Fruit fly (Drosophila melanogaster) whole organism, embryonic: ENCODE data around the gene ATPsyngamma.

Experiments
- Atf6 ChIP-seq: fragments of 200-800 bp; sonication (Bioruptor generic); IDR thresholded peaks from 2 replicates; pipeline ENCODE4 v1.3.6; 2022; ENCODE audit warnings: missing biosample characterization, missing genetic modification characterization
- BtbVII ChIP-seq: fragments of 200-800 bp; sonication (Bioruptor generic); optimal IDR thresholded peaks from 3 replicates; lab custom pipeline; 2017; ENCODE audit warnings: missing biosample characterization, mild to moderate bottlenecking, missing genetic modification characterization
- CG10209 ChIP-seq: fragments of 200-800 bp; sonication (Bioruptor generic); optimal IDR thresholded peaks from 3 replicates; lab custom pipeline; 2017; ENCODE audit warnings: missing biosample characterization, mild to moderate bottlenecking, missing genetic modification characterization, missing genetic modification reagents
- CG10431 ChIP-seq: fragments of 200-800 bp; sonication (Bioruptor generic); optimal IDR thresholded peaks from 3 replicates; lab custom pipeline; 2018; ENCODE audit warnings: missing biosample characterization, mild to moderate bottlenecking, missing genetic modification characterization
- CG13287 ChIP-seq: fragments of 200-800 bp; sonication (Bioruptor generic); IDR thresholded peaks from 2 replicates; pipeline ENCODE4 v1.3.6; 2022; ENCODE audit warnings: missing biosample characterization, missing genetic modification characterization; ENCODE audit not compliant: partially characterized antibody
- CG14710 ChIP-seq: fragments of 200-800 bp; sonication (Bioruptor generic); optimal IDR thresholded peaks from 3 replicates; lab custom pipeline; 2019; ENCODE audit warnings: missing biosample characterization, mild to moderate bottlenecking, missing genetic modification characterization, moderate library complexity
- CG14860 ChIP-seq: fragments of 200-800 bp; sonication (Bioruptor generic); IDR thresholded peaks from 3 replicates; pipeline ENCODE4 v1.3.6; 2022; ENCODE audit warnings: missing biosample characterization, missing genetic modification characterization; ENCODE audit not compliant: partially characterized antibody
- CG15601 ChIP-seq: fragments of 200-800 bp; sonication (Bioruptor generic); optimal IDR thresholded peaks from 3 replicates; lab custom pipeline; 2019; ENCODE audit warnings: missing biosample characterization, mild to moderate bottlenecking, missing genetic modification characterization, moderate library complexity
- CG16815 ChIP-seq: fragments of 200-800 bp; sonication (Bioruptor generic); optimal IDR thresholded peaks from 3 replicates; lab custom pipeline; 2017; ENCODE audit warnings: missing biosample characterization, mild to moderate bottlenecking, missing genetic modification characterization
- CG16863 ChIP-seq: fragments of 200-800 bp; sonication (Bioruptor generic); optimal IDR thresholded peaks from 3 replicates; lab custom pipeline; 2016; ENCODE audit warnings: missing biosample characterization, missing genetic modification characterization
- CG17385 ChIP-seq: fragments of 200-800 bp; sonication (Bioruptor generic); optimal IDR thresholded peaks from 3 replicates; lab custom pipeline; 2018; ENCODE audit warnings: missing biosample characterization, mild to moderate bottlenecking, missing genetic modification characterization
- CG18011 ChIP-seq: fragments of 200-800 bp; sonication (Bioruptor generic); optimal IDR thresholded peaks from 2 replicates; lab custom pipeline; 2017; ENCODE audit warnings: missing biosample characterization, missing genetic modification characterization, mild to moderate bottlenecking, moderate library complexity, missing genotype
- CG18599 ChIP-seq: fragments of 200-800 bp; sonication (Bioruptor generic); optimal IDR thresholded peaks from 3 replicates; lab custom pipeline; 2017; ENCODE audit warnings: missing biosample characterization, missing genetic modification characterization, mild to moderate bottlenecking, moderate library complexity, missing genetic modification reagents
- CG2199 ChIP-seq: fragments of 200-800 bp; sonication (Bioruptor generic); IDR thresholded peaks from 3 replicates; pipeline ENCODE4 v1.3.6; 2022; ENCODE audit warnings: missing biosample characterization, missing genetic modification characterization
- CG3281 ChIP-seq: fragments of 200-800 bp; sonication (Bioruptor generic); optimal IDR thresholded peaks from 3 replicates; lab custom pipeline; 2017; ENCODE audit warnings: missing biosample characterization, mild to moderate bottlenecking, missing genetic modification characterization
- CG3407 ChIP-seq: fragments of 200-800 bp; sonication (Bioruptor generic); optimal IDR thresholded peaks from 2 replicates; lab custom pipeline; 2018; ENCODE audit warnings: missing biosample characterization, mild to moderate bottlenecking, missing genetic modification characterization
- CG4328 ChIP-seq: fragments of 200-800 bp; sonication (Bioruptor generic); optimal IDR thresholded peaks from 3 replicates; lab custom pipeline; 2017; ENCODE audit warnings: missing biosample characterization, missing genetic modification reagents, missing genetic modification characterization
- CG6654 ChIP-seq: fragments of 200-800 bp; sonication (Bioruptor generic); optimal IDR thresholded peaks from 2 replicates; lab custom pipeline; 2017; ENCODE audit warnings: missing biosample characterization, mild to moderate bottlenecking, missing genetic modification characterization
- CG9727 ChIP-seq: fragments of 200-800 bp; sonication (Bioruptor generic); optimal IDR thresholded peaks from 3 replicates; lab custom pipeline; 2017; ENCODE audit warnings: missing biosample characterization, mild to moderate bottlenecking, missing genetic modification characterization
- Drgx ChIP-seq: fragments of 200-800 bp; sonication (Bioruptor generic); IDR thresholded peaks from 2 replicates; pipeline ENCODE4 v1.3.6; 2022; ENCODE audit warnings: missing biosample characterization, missing genetic modification characterization
- E2f1 ChIP-seq: fragments of 200-800 bp; sonication (Bioruptor generic); IDR thresholded peaks from 2 replicates; pipeline ENCODE4 v1.3.6; 2022; ENCODE audit warnings: missing biosample characterization, missing genetic modification characterization
- H2.0 ChIP-seq: fragments of 200-800 bp; sonication (Bioruptor generic); IDR thresholded peaks from 2 replicates; pipeline ENCODE4 v1.3.6; 2022; ENCODE audit warnings: missing biosample characterization, missing genetic modification characterization
- Hand ChIP-seq: fragments of 200-800 bp; sonication (Bioruptor generic); optimal IDR thresholded peaks from 2 replicates; lab custom pipeline; 2017; ENCODE audit warnings: mild to moderate bottlenecking, missing biosample characterization, missing genetic modification reagents, missing genetic modification characterization
- HmgZ ChIP-seq: fragments of 200-800 bp; sonication (Bioruptor generic); optimal IDR thresholded peaks from 2 replicates; lab custom pipeline; 2018; ENCODE audit warnings: missing biosample characterization, mild to moderate bottlenecking, missing genetic modification characterization
- Med ChIP-seq: fragments of 200-800 bp; sonication (Bioruptor generic); peaks from one replicate; lab custom pipeline; 2016; ENCODE audit warnings: missing biosample characterization, missing genetic modification characterization, mild to moderate bottlenecking, inconsistent platforms, moderate library complexity
- Oaz ChIP-seq: fragments of 200-800 bp; sonication (Bioruptor generic); IDR thresholded peaks from 2 replicates; pipeline ENCODE4 v1.3.6; 2022; ENCODE audit warnings: missing biosample characterization, missing genetic modification characterization
- TFAM ChIP-seq: fragments of 200-800 bp; sonication (Bioruptor generic); optimal IDR thresholded peaks from 2 replicates; lab custom pipeline; 2017; ENCODE audit warnings: missing biosample characterization, missing genetic modification characterization, inconsistent platforms
- Trl ChIP-seq, 3 experiments: fragments of >200 bp in 2 of 3; fragments of 200-800 bp in 1 of 3; sonication (Bioruptor generic) in 1 of 3; optimal IDR thresholded peaks; 2 replicates in 1 of 3; 3 replicates in 2 of 3; lab custom pipeline; 2016 to 2017; ENCODE audit warnings: missing biosample characterization in 1 of 3, missing genetic modification characterization in 1 of 3
- bsh ChIP-seq, 2 experiments: fragments of 200-800 bp; sonication (Bioruptor generic); optimal IDR thresholded peaks; 2 replicates each; lab custom pipeline; 2017 to 2018; ENCODE audit warnings: mild to moderate bottlenecking in 2 of 2, missing biosample characterization in 2 of 2, missing genetic modification characterization in 2 of 2, moderate library complexity in 1 of 2
- caup ChIP-seq: fragments of 200-800 bp; sonication (Bioruptor generic); optimal IDR thresholded peaks from 3 replicates; lab custom pipeline; 2017; ENCODE audit warnings: missing biosample characterization, mild to moderate bottlenecking, missing genetic modification characterization, moderate library complexity; ENCODE audit not compliant: severe bottlenecking
- ci ChIP-seq: fragments of 200-800 bp; sonication (Bioruptor generic); IDR thresholded peaks from 3 replicates; pipeline ENCODE4 v1.3.6; 2022; ENCODE audit warnings: missing biosample characterization, missing genetic modification characterization
- dmrt11E ChIP-seq: fragments of 200-800 bp; sonication (Bioruptor generic); optimal IDR thresholded peaks from 3 replicates; lab custom pipeline; 2018; ENCODE audit warnings: missing biosample characterization, mild to moderate bottlenecking, missing genetic modification characterization, moderate library complexity
- esg ChIP-seq: fragments of 200-800 bp; sonication (Bioruptor generic); conservative IDR thresholded peaks from 2 replicates; pipeline ENCODE4 v1.3.6; 2022; ENCODE audit warnings: missing biosample characterization, missing genetic modification characterization
- fd102C ChIP-seq: fragments of 200-800 bp; sonication (Bioruptor generic); optimal IDR thresholded peaks from 2 replicates; lab custom pipeline; 2018; ENCODE audit warnings: missing biosample characterization, mild to moderate bottlenecking, missing genetic modification characterization, moderate library complexity
- fd96Cb ChIP-seq: fragments of 200-800 bp; sonication (Bioruptor generic); optimal IDR thresholded peaks from 2 replicates; lab custom pipeline; 2018; ENCODE audit warnings: missing biosample characterization, mild to moderate bottlenecking, missing genetic modification characterization, moderate library complexity
- gem ChIP-seq: fragments of 200-800 bp; sonication (Bioruptor generic); optimal IDR thresholded peaks from 2 replicates; lab custom pipeline; 2019; ENCODE audit warnings: missing biosample characterization, mild to moderate bottlenecking, missing genetic modification characterization, moderate library complexity
- gsb-n ChIP-seq: fragments of 200-800 bp; sonication (Bioruptor generic); optimal IDR thresholded peaks from 3 replicates; lab custom pipeline; 2018; ENCODE audit warnings: missing biosample characterization, mild to moderate bottlenecking, missing genetic modification characterization
- hbn ChIP-seq: fragments of 200-800 bp; sonication (Bioruptor generic); IDR thresholded peaks from 2 replicates; pipeline ENCODE4 v1.3.6; 2022; ENCODE audit warnings: missing biosample characterization, missing genetic modification characterization; ENCODE audit not compliant: partially characterized antibody
- kah ChIP-seq: fragments of 200-800 bp; sonication (Bioruptor generic); optimal IDR thresholded peaks from 2 replicates; lab custom pipeline; 2018; ENCODE audit warnings: missing biosample characterization, mild to moderate bottlenecking, missing genetic modification characterization
- kay ChIP-seq: fragments of 200-800 bp; sonication (Bioruptor generic); optimal IDR thresholded peaks from 2 replicates; lab custom pipeline; 2016; ENCODE audit warnings: missing biosample characterization, missing genetic modification characterization
- nmo ChIP-seq: fragments of 200-800 bp; sonication (Bioruptor generic); optimal IDR thresholded peaks from 2 replicates; lab custom pipeline; 2018; ENCODE audit warnings: missing biosample characterization, mild to moderate bottlenecking, missing genetic modification characterization, moderate library complexity
- pb ChIP-seq: fragments of 200-800 bp; sonication (Bioruptor generic); optimal IDR thresholded peaks from 3 replicates; lab custom pipeline; 2016; ENCODE audit warnings: missing biosample characterization, missing genetic modification characterization
- psq ChIP-seq: fragments of 200-800 bp; sonication (Bioruptor generic); optimal IDR thresholded peaks from 2 replicates; lab custom pipeline; 2017; ENCODE audit warnings: missing biosample characterization, missing genetic modification characterization
- slbo ChIP-seq: fragments of 200-800 bp; sonication (Bioruptor generic); IDR thresholded peaks from 2 replicates; pipeline ENCODE4 v1.3.6; 2022; ENCODE audit warnings: missing biosample characterization, missing genetic modification characterization
- so ChIP-seq: fragments of 200-800 bp; sonication (Bioruptor generic); IDR thresholded peaks from 3 replicates; pipeline ENCODE4 v1.3.6; 2022; ENCODE audit warnings: missing biosample characterization, missing genetic modification characterization
- ssp ChIP-seq: fragments of 200-800 bp; sonication (Bioruptor generic); IDR thresholded peaks from 2 replicates; pipeline ENCODE4 v1.3.6; 2022; ENCODE audit warnings: missing biosample characterization, missing genetic modification characterization
- tap ChIP-seq: fragments of 200-800 bp; optimal IDR thresholded peaks from 3 replicates; lab custom pipeline; 2019; ENCODE audit warnings: missing biosample characterization, mild to moderate bottlenecking, missing genetic modification characterization, moderate library complexity
- tio ChIP-seq: fragments of 200-800 bp; sonication (Bioruptor generic); optimal IDR thresholded peaks from 2 replicates; lab custom pipeline; 2017; ENCODE audit warnings: missing biosample characterization, missing genetic modification characterization, inconsistent platforms
- vfl ChIP-seq: fragments of 200-800 bp; sonication (Bioruptor generic); optimal IDR thresholded peaks from 2 replicates; lab custom pipeline; 2016; ENCODE audit warnings: missing biosample characterization, missing genetic modification characterization
- vnd ChIP-seq: fragments of 200-800 bp; sonication (Bioruptor generic); IDR thresholded peaks from 3 replicates; pipeline ENCODE4 v1.3.6; 2022; ENCODE audit warnings: missing biosample characterization, missing genetic modification characterization; ENCODE audit not compliant: partially characterized antibody

Gene ATPsyngamma

dm6 chr3R:29699220-29699619 is 49.7 kb downstream of the ATPsyngamma start (continued):
- TF ChIP-seq CG2199 (GFP tag; lab: Robert Waterston, UW) = no peak
- TF ChIP-seq E2f1 (GFP tag; lab: Robert Waterston, UW) = peak; percentile 50
- TF ChIP-seq CG15601 (tag; lab: Kevin White, UChicago) = no peak
- no peak for TF ChIP-seq BtbVII (GFP tag; lab: Kevin White, UChicago)
- peak; percentile 58 for TF ChIP-seq ssp (GFP tag; lab: Robert Waterston, UW)
- no peak for TF ChIP-seq Trl (optimal IDR thresholded peaks at IDR 0.05; lab: Kevin White, UChicago)
- peak; percentile 51 for TF ChIP-seq Trl (GFP tag; optimal IDR thresholded peaks at IDR 0.05; lab: Kevin White, UChicago)
- peak; percentile 69 for TF ChIP-seq nmo (GFP tag; lab: Kevin White, UChicago)
- TF ChIP-seq Oaz (GFP tag; lab: Robert Waterston, UW) = no peak
- TF ChIP-seq CG3281 (GFP tag; lab: Kevin White, UChicago) = no peak
- TF ChIP-seq H2.0 = no peak
- TF ChIP-seq Med (GFP tag; lab: Kevin White, UChicago) = peak; percentile 78
- TF ChIP-seq slbo (GFP tag; lab: Robert Waterston, UW) = peak; percentile 15; the same call in 1 of the 2 replicates
- TF ChIP-seq CG4328 (GFP tag; lab: Kevin White, UChicago) = no peak
- peak; percentile 25 for TF ChIP-seq CG9727 (GFP tag; lab: Kevin White, UChicago)
- TF ChIP-seq tio (GFP tag; lab: Kevin White, UChicago) = no peak
- TF ChIP-seq fd102C (GFP tag; lab: Kevin White, UChicago) = no peak
- TF ChIP-seq CG14710 (tag; lab: Kevin White, UChicago) = no peak
- no peak for TF ChIP-seq Hand (GFP tag; lab: Kevin White, UChicago)
- peak; percentile 48; the same call in 1 of the 3 replicates for TF ChIP-seq ci (GFP tag; lab: Robert Waterston, UW)
- no peak for TF ChIP-seq CG10209 (GFP tag; lab: Kevin White, UChicago)
- TF ChIP-seq TFAM (GFP tag; lab: Kevin White, UChicago) = no peak
- peak; percentile 26; the same call in 1 of the 2 replicates for TF ChIP-seq Drgx
- no peak for TF ChIP-seq CG16815 (GFP tag; lab: Kevin White, UChicago)
- TF ChIP-seq CG17385 (GFP tag; lab: Kevin White, UChicago) = no peak
- no peak for TF ChIP-seq psq (GFP tag; lab: Kevin White, UChicago)
- TF ChIP-seq CG3407 (GFP tag; lab: Kevin White, UChicago) = peak; percentile 32
- no peak for TF ChIP-seq HmgZ (tag; lab: Kevin White, UChicago)
- TF ChIP-seq Atf6 = no peak
- no peak for TF ChIP-seq kay (GFP tag; lab: Kevin White, UChicago)
- no peak for TF ChIP-seq hbn (GFP tag; lab: Robert Waterston, UW)
- no peak for TF ChIP-seq CG13287
- TF ChIP-seq pb (GFP tag; lab: Kevin White, UChicago) = peak; percentile 1
- TF ChIP-seq CG16863 (GFP tag; lab: Kevin White, UChicago) = peak; percentile 2
- no peak for TF ChIP-seq fd96Cb (tag; lab: Kevin White, UChicago)
- TF ChIP-seq CG18011 (GFP tag; lab: Kevin White, UChicago) = no peak
- no peak for TF ChIP-seq CG6654 (GFP tag; lab: Kevin White, UChicago)
- TF ChIP-seq CG10431 (GFP tag; lab: Kevin White, UChicago) = no peak
- TF ChIP-seq so (GFP tag; lab: Robert Waterston, UW) = peak; percentile 26; the same call in 1 of the 3 replicates
- TF ChIP-seq kah (GFP tag; lab: Kevin White, UChicago) = no peak
- TF ChIP-seq gsb-n (tag; lab: Kevin White, UChicago) = peak; percentile 46
- no peak for TF ChIP-seq tap
- TF ChIP-seq vfl = no peak
- TF ChIP-seq CG14860 (GFP tag; lab: Robert Waterston, UW) = no peak
- TF ChIP-seq dmrt11E (tag; lab: Kevin White, UChicago) = peak; percentile 37
- no peak for TF ChIP-seq caup (GFP tag; lab: Kevin White, UChicago)
- peak in 1 of 2 experiments; percentile 50 for TF ChIP-seq bsh (GFP tag; optimal IDR thresholded peaks at IDR 0.05; lab: Kevin White, UChicago)
- TF ChIP-seq CG18599 (GFP tag; lab: Kevin White, UChicago) = no peak
- no peak for TF ChIP-seq vnd (GFP tag; lab: Robert Waterston, UW)
- TF ChIP-seq gem = peak; percentile 73
- peak; percentile 59 for TF ChIP-seq esg (GFP tag; lab: Robert Waterston, UW)
